Worm (Caenorhabditis elegans) whole organism, mixed stage, embryonic: ENCODE results near the gene snf-10.
A peak's percentile ranks its signal among the peaks of the same experiment; 100 is the strongest.

Source experiments
- M03D4.4 ChIP-seq: sonication (generic microtip); optimal IDR thresholded peaks from 2 replicates; lab custom pipeline; 2017; ENCODE audit warnings: mild to moderate bottlenecking, missing genetic modification characterization, missing compliant biosample characterization
- bed-3 ChIP-seq: fragments of 200-800 bp; sonication (Bioruptor generic); optimal IDR thresholded peaks from 3 replicates; lab custom pipeline; 2018; ENCODE audit warnings: mild to moderate bottlenecking, missing genetic modification characterization, moderate library complexity, missing compliant biosample characterization
- ceh-39 ChIP-seq: fragments of 150-350 bp; optimal IDR thresholded peaks from 2 replicates; lab custom pipeline; 2014; ENCODE audit warnings: missing biosample characterization, missing genetic modification characterization
- ceh-83 ChIP-seq: fragments of 200-800 bp; sonication (Bioruptor generic); optimal IDR thresholded peaks from 2 replicates; lab custom pipeline; 2018; ENCODE audit warnings: mild to moderate bottlenecking, missing genetic modification characterization, missing compliant biosample characterization
- ces-1 ChIP-seq: fragments of 150-350 bp; optimal IDR thresholded peaks from 2 replicates; lab custom pipeline; 2014; ENCODE audit warnings: missing biosample characterization, missing genetic modification reagents, missing genetic modification characterization
- cnd-1 ChIP-seq: fragments of 200-800 bp; sonication (Bioruptor generic); optimal IDR thresholded peaks from 2 replicates; lab custom pipeline; 2018; ENCODE audit warnings: mild to moderate bottlenecking, missing genetic modification characterization, missing compliant biosample characterization
- drap-1 ChIP-seq: fragments of 200-800 bp; sonication (Bioruptor generic); optimal IDR thresholded peaks from 3 replicates; lab custom pipeline; 2018; ENCODE audit warnings: mild to moderate bottlenecking, missing genetic modification characterization, missing compliant biosample characterization
- flh-1 ChIP-seq: fragments of 200-800 bp; sonication (Bioruptor generic); optimal IDR thresholded peaks from 2 replicates; lab custom pipeline; 2018; ENCODE audit warnings: mild to moderate bottlenecking, missing genetic modification characterization, moderate library complexity, missing compliant biosample characterization
- ham-2 ChIP-seq: fragments of 200-800 bp; sonication (Bioruptor generic); optimal IDR thresholded peaks from 2 replicates; lab custom pipeline; 2018; ENCODE audit warnings: mild to moderate bottlenecking, missing genetic modification characterization, missing compliant biosample characterization
- hlh-1 ChIP-seq: fragments of 150-350 bp; optimal IDR thresholded peaks from 2 replicates; lab custom pipeline; 2014; ENCODE audit warnings: missing biosample characterization, missing genetic modification reagents, missing genetic modification characterization
- lin-13 ChIP-seq: fragments of 150-350 bp; optimal IDR thresholded peaks from 2 replicates; lab custom pipeline; 2014; ENCODE audit warnings: missing biosample characterization, missing genetic modification characterization
- lin-32 ChIP-seq: fragments of 200-800 bp; sonication (Bioruptor generic); optimal IDR thresholded peaks from 2 replicates; lab custom pipeline; 2018; ENCODE audit warnings: mild to moderate bottlenecking, missing genetic modification characterization, missing compliant biosample characterization
- lsy-2 ChIP-seq: fragments of 150-350 bp; optimal IDR thresholded peaks from 2 replicates; lab custom pipeline; 2014; ENCODE audit warnings: missing biosample characterization, missing genetic modification characterization
- mab-5 ChIP-seq: fragments of 150-350 bp; optimal IDR thresholded peaks from 2 replicates; lab custom pipeline; 2014; ENCODE audit warnings: missing biosample characterization, missing genetic modification characterization
- mls-2 ChIP-seq: sonication (generic microtip); optimal IDR thresholded peaks from 2 replicates; lab custom pipeline; 2016; ENCODE audit warnings: mild to moderate bottlenecking, missing genetic modification characterization, moderate library complexity, missing compliant biosample characterization
- nhr-12 ChIP-seq: fragments of 150-350 bp; optimal IDR thresholded peaks from 2 replicates; lab custom pipeline; 2014; ENCODE audit warnings: missing biosample characterization, missing genetic modification characterization
- nhr-2 ChIP-seq: fragments of 150-350 bp; optimal IDR thresholded peaks from 2 replicates; lab custom pipeline; 2014; ENCODE audit warnings: missing biosample characterization, missing genetic modification characterization
- nhr-237 ChIP-seq: fragments of 150-350 bp; optimal IDR thresholded peaks from 2 replicates; lab custom pipeline; 2014; ENCODE audit warnings: missing biosample characterization, missing genetic modification characterization
- nhr-28 ChIP-seq: fragments of 150-350 bp; optimal IDR thresholded peaks from 2 replicates; lab custom pipeline; 2014; ENCODE audit warnings: missing biosample characterization, missing genetic modification characterization
- nhr-76 ChIP-seq: sonication (generic microtip); optimal IDR thresholded peaks from 2 replicates; lab custom pipeline; 2017; ENCODE audit warnings: missing biosample characterization, missing genetic modification characterization
- pha-4 ChIP-seq: fragments of 150-350 bp; optimal IDR thresholded peaks from 2 replicates; lab custom pipeline; 2018; ENCODE audit warnings: missing biosample characterization, missing genetic modification reagents, missing genetic modification characterization
- sem-2 ChIP-seq: fragments of 200-800 bp; sonication (Bioruptor generic); optimal IDR thresholded peaks from 2 replicates; lab custom pipeline; 2018; ENCODE audit warnings: mild to moderate bottlenecking, missing genetic modification characterization, missing compliant biosample characterization
- snpc-4 ChIP-seq: fragments of 150-350 bp; optimal IDR thresholded peaks from 2 replicates; lab custom pipeline; 2014; ENCODE audit warnings: missing biosample characterization, missing genetic modification characterization
- sptf-1 ChIP-seq: sonication (generic microtip); optimal IDR thresholded peaks from 2 replicates; lab custom pipeline; 2017; ENCODE audit warnings: mild to moderate bottlenecking, missing genetic modification characterization, moderate library complexity, missing compliant biosample characterization
- tbx-8 ChIP-seq: fragments of 200-800 bp; sonication (Bioruptor generic); optimal IDR thresholded peaks from 2 replicates; lab custom pipeline; 2018; ENCODE audit warnings: mild to moderate bottlenecking, missing genetic modification characterization, moderate library complexity, missing compliant biosample characterization
- unc-120 ChIP-seq: sonication (generic microtip); optimal IDR thresholded peaks from 2 replicates; lab custom pipeline; 2017; ENCODE audit warnings: missing genetic modification characterization, missing compliant biosample characterization; ENCODE audit not compliant: poor library complexity, severe bottlenecking
- unc-39 ChIP-seq: fragments of 150-350 bp; optimal IDR thresholded peaks from 2 replicates; lab custom pipeline; 2014; ENCODE audit warnings: missing biosample characterization, missing genetic modification characterization
- unc-62 ChIP-seq: fragments of 150-350 bp; optimal IDR thresholded peaks from 2 replicates; lab custom pipeline; 2014; ENCODE audit warnings: missing biosample characterization, missing genetic modification reagents, missing genetic modification characterization
- zip-8 ChIP-seq: fragments of 150-350 bp; optimal IDR thresholded peaks from 2 replicates; lab custom pipeline; 2014; ENCODE audit warnings: missing biosample characterization, missing genetic modification characterization
- ztf-11 ChIP-seq: fragments of 150-350 bp; optimal IDR thresholded peaks from 2 replicates; lab custom pipeline; 2014; ENCODE audit warnings: missing biosample characterization, missing genetic modification characterization

The snf-10 gene

DNA sequence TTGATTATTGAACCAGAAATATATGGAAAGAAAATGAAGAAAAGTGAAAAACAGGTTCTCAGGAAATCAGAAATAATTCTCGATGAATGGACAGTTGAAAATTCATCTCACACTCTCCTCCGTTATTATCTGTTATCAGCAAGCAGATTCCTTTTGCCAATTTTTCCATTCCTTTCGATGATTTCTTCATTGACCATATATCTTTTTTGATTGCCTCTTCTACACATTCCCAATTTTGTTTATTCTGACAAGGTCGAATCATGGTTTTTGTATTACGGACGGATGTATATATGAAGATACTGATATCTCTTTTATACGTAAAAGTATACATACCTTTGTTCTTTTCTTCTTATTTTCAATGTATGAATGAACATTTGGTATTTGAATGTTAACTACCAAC lies 20.1 kb upstream of the snf-10 start:
- TF ChIP-seq sptf-1, result no peak
- no peak for TF ChIP-seq nhr-28 (tag; lab: Kevin White, UChicago)
- TF ChIP-seq nhr-12 (tag; lab: Kevin White, UChicago), result no peak
- no peak for TF ChIP-seq pha-4 (tag; lab: Kevin White, UChicago)
- TF ChIP-seq unc-120 (tag; lab: Kevin White, UChicago), result no peak
- no peak for TF ChIP-seq nhr-2
- no peak for TF ChIP-seq zip-8
- TF ChIP-seq bed-3 (GFP tag; lab: Kevin White, UChicago), result no peak
- TF ChIP-seq unc-39 (tag; lab: Kevin White, UChicago), result no peak

DNA sequence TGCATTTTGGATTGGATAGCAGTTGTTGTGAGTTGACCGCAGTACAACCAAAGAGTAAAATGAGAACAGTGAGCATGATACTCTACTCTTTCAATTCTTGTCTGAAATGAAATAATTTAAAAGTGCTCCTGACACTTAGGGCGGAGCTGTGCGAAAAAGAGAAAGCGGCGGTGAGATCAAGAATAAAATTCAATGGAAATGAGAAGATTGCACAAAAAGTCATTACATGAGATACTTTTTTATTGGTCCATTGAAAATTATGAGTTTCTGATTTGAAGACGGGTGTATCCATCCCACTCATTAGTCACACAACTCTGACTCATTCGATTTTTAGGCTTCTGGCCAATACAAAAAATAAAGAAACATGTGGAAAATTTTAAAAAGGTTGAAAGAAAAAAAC lies 16.6 kb upstream of the snf-10 start, which contains the start of gene F22E12.1:
TSS of gene F22E12.1 (minus strand) at position 101 of the 400 bp plus-strand sequence.
- TF ChIP-seq unc-62 (no peak), ces-1 (no peak), cnd-1 (no peak), sem-2 (GFP tag; lab: Kevin White, UChicago) (no peak), nhr-237 (tag; lab: Kevin White, UChicago) (no peak), nhr-2 (no peak), nhr-12 (tag; lab: Kevin White, UChicago) (no peak), pha-4 (tag; lab: Kevin White, UChicago) (no peak), ham-2 (GFP tag; lab: Kevin White, UChicago) (no peak), mls-2 (tag; lab: Kevin White, UChicago) (no peak), tbx-8 (GFP tag; lab: Kevin White, UChicago) (no peak), nhr-28 (tag; lab: Kevin White, UChicago) (no peak), hlh-1 (no peak), sptf-1 (no peak)
- TF ChIP-seq, all 35 proteins: peak for 0

DNA sequence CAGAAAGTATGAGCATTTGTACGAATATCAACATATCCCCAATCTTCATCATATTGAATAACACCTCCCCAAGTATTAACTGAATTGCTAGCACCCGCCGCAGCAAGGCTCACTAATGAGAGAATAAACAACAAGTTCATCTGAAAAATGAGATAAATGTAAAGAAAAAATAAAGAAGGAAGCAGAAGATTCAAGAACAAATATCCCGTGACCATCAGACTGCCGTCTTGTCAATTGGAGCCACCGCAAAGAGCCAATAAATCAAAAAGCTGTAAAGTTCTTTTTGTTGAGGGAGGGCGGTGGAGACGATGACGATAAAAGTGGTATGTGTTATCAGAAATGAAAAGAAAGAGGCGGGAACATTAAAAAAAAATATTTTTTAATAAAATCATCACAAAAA lies 12.8 kb upstream of the snf-10 start, which contains the start of gene Y32F6A.5:
TSS of gene Y32F6A.5 (minus strand) at position 140 of the 400 bp plus-strand sequence.
- TF ChIP-seq drap-1 (GFP tag; lab: Kevin White, UChicago) (no peak), lin-13 (tag; lab: Kevin White, UChicago) (no peak), snpc-4 (no peak), mab-5 (tag; lab: Kevin White, UChicago) (no peak), ztf-11 (tag; lab: Kevin White, UChicago) (no peak), pha-4 (tag; lab: Kevin White, UChicago) (no peak), nhr-237 (tag; lab: Kevin White, UChicago) (no peak), sptf-1 (no peak), sem-2 (GFP tag; lab: Kevin White, UChicago) (no peak), cnd-1 (no peak), nhr-76 (no peak), nhr-28 (tag; lab: Kevin White, UChicago) (no peak), nhr-12 (tag; lab: Kevin White, UChicago) (no peak), flh-1 (no peak), ceh-83 (GFP tag; lab: Kevin White, UChicago) (no peak)

- peak; percentile 61 for TF ChIP-seq lsy-2 (tag; lab: Kevin White, UChicago)
- TF ChIP-seq nhr-237 (tag; lab: Kevin White, UChicago), result no peak
- peak; percentile 8 for TF ChIP-seq unc-120 (tag; lab: Kevin White, UChicago)
These were observed 757 bp upstream of the snf-10 start, which contains the start of gene pap-1 for ce11 chrV:10441135-10442024. TSS of gene pap-1 (plus strand) at chrV:10441974.

DNA sequence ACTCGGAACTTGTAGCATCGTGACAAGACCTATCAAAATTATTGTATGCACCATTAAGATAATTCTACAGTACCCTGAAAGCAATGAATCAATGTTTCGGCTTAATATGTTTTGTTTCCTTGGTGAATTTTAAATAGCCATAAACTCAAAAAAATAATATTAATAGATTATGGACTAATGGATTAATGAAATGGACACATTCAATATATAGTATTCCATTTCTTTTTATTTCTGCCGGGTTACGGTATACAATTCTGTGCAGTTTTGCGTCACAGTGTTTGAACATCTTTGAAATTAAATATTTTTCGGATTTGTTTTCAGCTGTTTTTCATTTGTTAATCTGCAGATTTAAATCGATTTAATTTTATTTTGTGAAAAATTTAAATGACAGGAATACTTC lies 4.0 kb downstream of the snf-10 start, which contains the start of gene set-22:
TSS of gene set-22 (plus strand) at position 301 of the 400 bp plus-strand sequence.
- no peak for TF ChIP-seq drap-1 (GFP tag; lab: Kevin White, UChicago)
- no peak for TF ChIP-seq ceh-39 (tag; lab: Kevin White, UChicago)
- TF ChIP-seq nhr-76, result no peak
- TF ChIP-seq tbx-8 (GFP tag; lab: Kevin White, UChicago), result no peak
- no peak for TF ChIP-seq bed-3 (GFP tag; lab: Kevin White, UChicago)
- no peak for TF ChIP-seq mls-2 (tag; lab: Kevin White, UChicago)
- no peak for TF ChIP-seq unc-62
- TF ChIP-seq snpc-4, result no peak
- TF ChIP-seq lin-32 (GFP tag; lab: Kevin White, UChicago), result no peak
- TF ChIP-seq ces-1, result no peak
- TF ChIP-seq ham-2 (GFP tag; lab: Kevin White, UChicago), result no peak
- TF ChIP-seq M03D4.4, result no peak
- TF ChIP-seq mab-5 (tag; lab: Kevin White, UChicago), result no peak
- no peak for TF ChIP-seq sem-2 (GFP tag; lab: Kevin White, UChicago)
- no peak for TF ChIP-seq sptf-1
- no peak for TF ChIP-seq nhr-12 (tag; lab: Kevin White, UChicago)
